Worm (Caenorhabditis elegans): ENCODE results near the gene F53C3.11.

F53C3.11 gene

ce11 chrII:3906615-3907190, at the start of gene F53C3.11, which contains the start of gene fbxb-103:
Gene F53C3.11, minus strand, starts transcription at chrII:3906715.
Gene fbxb-103, plus strand, starts transcription at chrII:3907140.
- TF ChIP-seq madf-9 (GFP tag; conservative IDR thresholded peaks at IDR 0.05): no peak
- TF ChIP-seq lin-15B (tag; optimal IDR thresholded peaks at IDR 0.05): no peak
- no peak for TF ChIP-seq lin-13 (GFP tag; optimal IDR thresholded peaks at IDR 0.05)
- no peak for TF ChIP-seq mep-1 (tag; optimal IDR thresholded peaks at IDR 0.05)
- TF ChIP-seq spr-1 (tag; optimal IDR thresholded peaks at IDR 0.05): no peak
- no peak for TF ChIP-seq T26A8.4 (GFP tag; IDR thresholded peaks at IDR 0.05)
- TF ChIP-seq F26F4.8 (GFP tag; conservative IDR thresholded peaks at IDR 0.05): no peak
- TF ChIP-seq Y5F2A.4 (GFP tag; optimal IDR thresholded peaks at IDR 0.05): no peak

- no peak for TF ChIP-seq vab-7 (GFP tag; IDR thresholded peaks at IDR 0.05)
- TF ChIP-seq aha-1 (tag): peak; percentile 79
- no peak for TF ChIP-seq unc-62 (GFP tag; optimal IDR thresholded peaks at IDR 0.05 in 1 of 2)
- no peak for TF ChIP-seq unc-62 (tag; optimal IDR thresholded peaks at IDR 0.05)
- no peak for TF ChIP-seq dmd-9 (GFP tag; IDR thresholded peaks at IDR 0.05)
- TF ChIP-seq lin-13 (GFP tag; optimal IDR thresholded peaks at IDR 0.05): no peak
Measured at ce11 chrII:3955938-3956337, 49.4 kb upstream of the F53C3.11 start.

- TF ChIP-seq fkh-10 (GFP tag; optimal IDR thresholded peaks at IDR 0.05): no peak
- no peak for TF ChIP-seq nhr-48 (tag; optimal IDR thresholded peaks at IDR 0.05)
- TF ChIP-seq lsy-2 (tag; optimal IDR thresholded peaks at IDR 0.05): peak in 1 of 2 experiments; percentile 31
- TF ChIP-seq ces-1 (GFP tag; optimal IDR thresholded peaks at IDR 0.05): no peak
- TF ChIP-seq php-3 (GFP tag; IDR thresholded peaks at IDR 0.05): no peak
- no peak for TF ChIP-seq mxl-2 (GFP tag; conservative IDR thresholded peaks at IDR 0.05)
- TF ChIP-seq lin-13 (GFP tag; optimal IDR thresholded peaks at IDR 0.05): no peak
- no peak for TF ChIP-seq dmd-6 (GFP tag; IDR thresholded peaks at IDR 0.05)
- no peak for TF ChIP-seq spr-1 (tag; optimal IDR thresholded peaks at IDR 0.05)
- no peak for TF ChIP-seq egl-43 (GFP tag; IDR thresholded peaks at IDR 0.05)
- no peak for TF ChIP-seq F37D6.2 (tag; optimal IDR thresholded peaks at IDR 0.05)
- peak; percentile 15 for TF ChIP-seq mep-1 (tag; optimal IDR thresholded peaks at IDR 0.05)
- TF ChIP-seq lin-15B (tag; optimal IDR thresholded peaks at IDR 0.05): no peak
- TF ChIP-seq set-16 (GFP tag; IDR thresholded peaks at IDR 0.05): no peak
- TF ChIP-seq T26A8.4 (GFP tag; IDR thresholded peaks at IDR 0.05): no peak
- no peak for TF ChIP-seq nhr-237 (tag; optimal IDR thresholded peaks at IDR 0.05)
- no peak for TF ChIP-seq F26F4.8 (GFP tag; conservative IDR thresholded peaks at IDR 0.05)
- TF ChIP-seq ama-1 (optimal IDR thresholded peaks at IDR 0.05): no peak
- no peak for TF ChIP-seq lin-1 (GFP tag; IDR thresholded peaks at IDR 0.05)
- no peak for TF ChIP-seq lin-39 (tag; optimal IDR thresholded peaks at IDR 0.05)
- no peak for TF ChIP-seq F49E8.2 (tag; optimal IDR thresholded peaks at IDR 0.05; ENCODE audit: borderline replicate concordance)
- TF ChIP-seq nhr-42 (GFP tag; IDR thresholded peaks at IDR 0.05): no peak
- TF ChIP-seq nhr-111 (GFP tag; optimal IDR thresholded peaks at IDR 0.05): no peak
- TF ChIP-seq pha-4 (GFP tag; IDR thresholded peaks at IDR 0.05): no peak
- no peak for TF ChIP-seq pha-4 (tag; optimal IDR thresholded peaks at IDR 0.05)
- TF ChIP-seq aha-1 (tag): peak; percentile 70
- TF ChIP-seq tra-1 (GFP tag; IDR thresholded peaks at IDR 0.05): no peak
- no peak for TF ChIP-seq nhr-11 (tag; optimal IDR thresholded peaks at IDR 0.05)
- TF ChIP-seq hlh-30 (tag; optimal IDR thresholded peaks at IDR 0.05; ENCODE audit: insufficient read depth): peak; percentile 8
- TF ChIP-seq nhr-10 (tag; optimal IDR thresholded peaks at IDR 0.05): no peak
- no peak for TF ChIP-seq egl-27 (tag; optimal IDR thresholded peaks at IDR 0.05)
- TF ChIP-seq sdz-12 (GFP tag; optimal IDR thresholded peaks at IDR 0.05): no peak
- TF ChIP-seq F10B5.3 (tag; optimal IDR thresholded peaks at IDR 0.05): no peak
- TF ChIP-seq F44E2.7 (GFP tag; IDR thresholded peaks at IDR 0.05): no peak
- peak; percentile 12 for TF ChIP-seq nhr-28 (tag; optimal IDR thresholded peaks at IDR 0.05)
- peak; percentile 31 for TF ChIP-seq dve-1 (tag; optimal IDR thresholded peaks at IDR 0.05; ENCODE audit: insufficient read depth)
- no peak for TF ChIP-seq ztf-7 (tag; optimal IDR thresholded peaks at IDR 0.05)
- TF ChIP-seq aly-2 (tag; optimal IDR thresholded peaks at IDR 0.05): no peak
- TF ChIP-seq Y48G9A.11 (GFP tag; IDR thresholded peaks at IDR 0.05): no peak
Measured at ce11 chrII:3954838-3955237, 48.3 kb upstream of the F53C3.11 start.

Measured in whole organism, L4 larva.